Fruit fly (Drosophila melanogaster) Kc167 (cell line): ENCODE measurements around the gene cic.

ENCODE experiments used
- Myc ChIP-seq: fragments of >200 bp; optimal IDR thresholded peaks from 2 replicates; lab custom pipeline; 2017; ENCODE audit warnings: missing external identifiers
- Sin3A ChIP-seq: fragments of >200 bp; optimal IDR thresholded peaks from 2 replicates; lab custom pipeline; 2018; ENCODE audit warnings: missing external identifiers
- h ChIP-seq: fragments of >200 bp; optimal IDR thresholded peaks from 3 replicates; lab custom pipeline; 2018; ENCODE audit warnings: missing external identifiers
- insv ChIP-seq: fragments of >200 bp; optimal IDR thresholded peaks from 3 replicates; lab custom pipeline; 2018; ENCODE audit warnings: missing external identifiers
- psq ChIP-seq: fragments of >200 bp; optimal IDR thresholded peaks from 2 replicates; lab custom pipeline; 2017; ENCODE audit warnings: missing external identifiers
- ttk ChIP-seq: sonication (Bioruptor generic); optimal IDR thresholded peaks from 2 replicates; lab custom pipeline; 2017; ENCODE audit warnings: missing external identifiers

cic gene

DNA sequence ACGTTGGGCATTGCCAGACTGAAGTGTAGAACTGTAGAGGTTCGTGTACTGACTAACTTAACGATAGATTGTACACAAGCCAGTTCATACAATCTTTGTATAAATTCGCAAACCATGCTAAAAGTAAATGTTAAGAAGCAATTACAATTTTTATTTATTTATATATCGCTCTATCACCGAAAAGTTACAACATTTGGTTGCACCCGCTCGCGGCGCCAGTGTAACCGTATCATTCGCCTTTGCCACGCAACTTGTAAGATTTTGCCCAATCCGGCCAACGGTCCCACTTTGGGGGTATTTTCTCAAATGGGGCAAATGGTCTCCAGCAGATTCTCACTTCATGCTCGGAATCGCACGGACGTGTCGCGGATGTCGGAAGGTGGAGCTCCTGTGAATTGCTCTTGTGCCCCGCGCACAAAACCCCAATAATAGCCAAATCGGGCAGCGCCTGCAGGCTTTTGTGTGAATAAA lies at the start of gene cic:
cic (plus strand) TSS at position 328 of the 471 bp plus-strand sequence.
- TF ChIP-seq psq (lab: Kevin White, UChicago) (no peak), ttk (lab: Kevin White, UChicago) (no peak), Myc (lab: Kevin White, UChicago) (no peak), Sin3A (lab: Kevin White, UChicago) (no peak), insv (lab: Kevin White, UChicago) (no peak), h (no peak)

DNA sequence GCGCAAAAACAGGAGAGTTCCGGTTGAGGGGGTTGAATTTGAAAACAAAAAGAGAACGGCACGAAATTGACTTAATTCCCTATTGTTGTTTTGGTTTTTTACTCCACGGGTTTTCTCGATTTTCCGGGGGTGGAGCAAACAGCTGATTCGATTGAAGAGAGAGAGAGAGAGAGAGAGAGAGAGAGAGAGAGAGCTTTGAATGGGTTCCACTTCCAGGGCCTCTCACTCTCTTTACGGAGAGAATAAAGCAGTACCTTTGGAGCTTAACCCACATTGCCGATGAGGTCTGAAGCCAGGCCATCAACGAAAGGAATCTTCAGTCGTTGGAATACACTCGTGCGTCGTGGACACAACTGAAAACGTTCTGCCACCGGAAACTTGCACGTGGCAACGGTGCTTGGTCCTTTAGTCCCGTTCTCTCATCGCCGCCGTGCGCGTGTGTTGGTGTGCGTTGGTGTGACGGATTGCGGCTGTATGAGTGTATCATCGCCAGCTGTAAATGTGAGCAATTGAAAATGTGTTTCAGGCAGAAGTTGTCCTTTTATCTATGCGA lies 48.0 kb upstream of the cic start, which contains the start of gene Nlg4:
Nlg4 (plus strand) TSS at position 332 of the 553 bp plus-strand sequence.
- TF ChIP-seq Sin3A (lab: Kevin White, UChicago) = no peak
- no peak for TF ChIP-seq h
- TF ChIP-seq ttk (lab: Kevin White, UChicago) = no peak
- no peak for TF ChIP-seq psq (lab: Kevin White, UChicago)

DNA sequence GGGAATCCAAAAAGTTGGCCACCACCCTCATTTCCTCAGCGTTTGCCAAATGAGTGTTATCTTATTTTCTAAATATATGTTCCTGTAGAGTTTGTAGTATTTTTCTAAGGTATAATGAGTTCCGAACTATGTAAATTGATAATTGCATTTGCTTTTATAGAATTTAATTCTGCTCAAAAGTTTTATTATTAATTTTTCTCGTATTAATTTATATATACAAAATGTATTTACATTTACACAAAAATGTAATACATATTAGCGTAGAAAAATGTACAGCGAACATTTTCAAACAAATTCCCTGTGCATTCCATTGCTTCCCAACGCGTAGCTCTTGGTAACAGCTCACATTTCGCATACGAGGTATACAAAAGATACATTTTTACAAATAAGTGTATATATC lies 42.9 kb upstream of the cic start, which contains the start of gene CG17199:
CG17199 (minus strand) TSS at position 101 of the 400 bp plus-strand sequence.
- TF ChIP-seq Sin3A (lab: Kevin White, UChicago) (no peak), insv (lab: Kevin White, UChicago) (no peak), Myc (lab: Kevin White, UChicago) (no peak), ttk (lab: Kevin White, UChicago) (no peak), h (no peak), psq (lab: Kevin White, UChicago) (no peak)

DNA sequence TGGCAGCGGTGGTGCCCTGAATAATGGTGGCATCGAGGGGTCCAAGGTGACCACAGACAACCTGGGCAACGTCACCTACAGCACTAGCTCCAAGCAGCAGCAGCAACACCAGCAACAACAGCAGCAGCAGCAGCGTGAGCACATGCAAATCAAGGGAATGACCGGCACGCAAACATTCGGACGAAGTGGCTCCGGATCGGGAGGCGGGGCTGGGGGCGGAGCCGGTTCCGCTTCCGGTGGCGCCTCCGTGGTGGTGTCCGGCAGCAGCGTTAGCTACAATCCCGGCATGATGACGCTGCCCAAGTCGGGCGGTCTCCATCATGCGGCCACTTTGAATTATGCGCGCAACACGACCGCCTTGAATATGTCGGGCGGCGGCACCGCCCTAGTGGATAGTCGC lies 25.0 kb upstream of the cic start:
- TF ChIP-seq psq (lab: Kevin White, UChicago) = no peak
- no peak for TF ChIP-seq Myc (lab: Kevin White, UChicago)
- no peak for TF ChIP-seq ttk (lab: Kevin White, UChicago)
- TF ChIP-seq h = no peak
- no peak for TF ChIP-seq Sin3A (lab: Kevin White, UChicago)
- no peak for TF ChIP-seq insv (lab: Kevin White, UChicago)

DNA sequence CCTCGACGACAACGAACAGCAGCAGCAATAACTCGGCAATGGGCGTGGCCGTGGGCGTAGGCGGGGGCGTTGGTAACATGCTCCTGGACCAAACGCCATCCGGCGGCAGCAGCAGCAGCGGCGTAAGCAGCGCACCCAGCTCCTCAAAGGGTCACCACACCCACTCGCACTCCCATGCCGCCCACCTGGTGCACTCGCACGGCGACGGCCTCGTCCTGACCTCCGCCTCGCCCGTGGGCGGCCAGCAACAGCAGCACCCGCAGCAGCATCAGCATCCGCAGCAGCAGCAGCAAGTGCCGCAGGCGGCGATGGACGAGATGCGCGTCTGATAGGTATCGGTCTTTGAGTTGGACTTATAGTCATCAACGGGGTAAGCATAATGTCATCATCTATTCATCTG lies 14.6 kb upstream of the cic start:
- no peak for TF ChIP-seq psq (lab: Kevin White, UChicago)
- TF ChIP-seq ttk (lab: Kevin White, UChicago) = no peak
- no peak for TF ChIP-seq insv (lab: Kevin White, UChicago)
- TF ChIP-seq Myc (lab: Kevin White, UChicago) = no peak
- no peak for TF ChIP-seq Sin3A (lab: Kevin White, UChicago)
- TF ChIP-seq h = no peak

DNA sequence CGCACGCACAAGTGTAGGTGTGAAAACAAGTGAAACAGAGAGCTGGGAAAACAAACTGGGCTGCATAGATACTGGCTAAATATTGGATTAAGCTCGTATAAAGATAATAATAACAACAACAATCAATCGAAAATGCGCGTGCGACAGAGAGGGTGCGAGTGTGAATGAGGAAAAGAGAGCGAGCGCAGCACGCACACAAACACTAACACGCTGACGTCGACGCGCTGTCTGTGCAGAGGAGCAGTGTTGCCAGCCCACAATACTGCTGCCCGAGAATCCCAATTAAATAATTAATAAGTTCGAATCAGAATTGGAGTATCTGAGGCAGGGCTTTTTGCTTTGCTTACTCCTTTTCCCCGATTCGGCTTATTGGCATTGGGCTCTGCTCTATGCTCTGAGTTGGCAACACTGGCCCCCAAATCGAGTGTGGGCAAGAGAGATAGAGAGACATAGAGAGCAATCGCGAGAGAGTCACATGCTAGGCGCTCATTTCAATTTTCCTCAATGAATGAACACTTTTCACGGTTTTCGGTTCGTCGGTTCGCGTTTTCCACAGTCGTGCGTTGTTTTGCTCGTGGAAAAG lies 523 bp downstream of the cic start:
- no peak for TF ChIP-seq psq (lab: Kevin White, UChicago)
- TF ChIP-seq ttk (lab: Kevin White, UChicago) = no peak
- no peak for TF ChIP-seq Myc (lab: Kevin White, UChicago)
- TF ChIP-seq Sin3A (lab: Kevin White, UChicago) = no peak
- no peak for TF ChIP-seq h
- no peak for TF ChIP-seq insv (lab: Kevin White, UChicago)

DNA sequence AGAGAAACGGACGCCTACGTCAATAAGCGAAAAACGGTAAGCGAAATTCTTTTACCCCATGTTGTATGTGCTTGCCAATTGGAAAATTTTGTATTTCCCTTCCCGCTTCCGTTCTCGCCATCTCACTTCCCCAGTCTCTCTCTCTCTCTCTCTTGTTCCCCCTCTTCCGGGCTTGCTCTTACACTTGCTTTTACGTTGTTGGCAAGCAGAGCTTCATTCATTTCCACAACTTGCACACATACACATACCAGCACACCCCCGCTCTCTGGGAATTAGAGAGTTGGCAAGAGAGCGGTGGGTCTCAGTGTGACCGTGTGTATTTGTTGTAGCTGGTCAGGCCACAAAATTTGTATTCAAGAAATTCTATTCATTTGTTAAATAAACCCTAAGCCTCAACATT lies 1.2 kb downstream of the cic start:
- TF ChIP-seq psq (lab: Kevin White, UChicago) = no peak
- TF ChIP-seq ttk (lab: Kevin White, UChicago) = no peak
- no peak for TF ChIP-seq insv (lab: Kevin White, UChicago)
- no peak for TF ChIP-seq Myc (lab: Kevin White, UChicago)
- no peak for TF ChIP-seq h
- TF ChIP-seq Sin3A (lab: Kevin White, UChicago) = no peak

DNA sequence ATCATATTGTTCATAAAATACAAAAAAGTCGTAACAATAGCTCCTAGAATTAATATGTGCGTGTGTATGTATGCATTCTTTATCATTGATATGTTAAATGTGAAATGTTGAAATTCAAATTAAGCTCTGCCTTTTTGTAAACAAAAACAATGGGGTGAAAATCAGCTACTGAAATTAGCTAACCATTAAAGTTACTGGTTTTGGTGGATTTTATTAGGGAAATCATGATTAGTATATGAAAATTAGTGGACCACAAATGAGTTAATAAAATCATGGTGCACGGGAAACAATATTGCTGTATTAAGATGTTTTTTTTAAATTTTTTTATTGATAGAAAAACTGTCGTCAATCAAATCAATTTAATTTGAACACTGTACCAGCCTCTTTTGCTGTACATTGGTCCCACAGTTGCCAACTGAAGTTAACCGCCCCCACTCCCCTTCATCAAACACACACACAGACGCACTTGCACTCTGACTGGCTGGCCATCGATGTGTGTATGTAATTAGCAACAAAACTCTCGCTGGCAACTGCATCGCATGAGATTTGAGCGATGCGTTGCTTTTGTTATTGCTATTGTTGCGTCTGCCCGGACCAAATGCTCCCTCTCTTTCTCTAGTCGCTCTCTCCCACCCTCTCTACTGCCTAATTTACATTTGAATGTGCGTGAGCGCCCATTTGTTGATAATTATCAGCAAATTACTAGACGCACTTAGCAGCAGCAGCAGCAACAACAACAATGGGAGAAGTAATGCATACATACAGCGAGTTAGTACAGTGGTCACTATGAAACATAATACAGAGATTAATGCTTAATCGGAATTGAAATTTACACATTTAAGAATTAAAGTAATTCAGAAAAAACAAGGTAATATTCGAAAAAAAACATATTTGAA lies 1.9 kb downstream of the cic start:
- no peak for TF ChIP-seq Myc (lab: Kevin White, UChicago)

DNA sequence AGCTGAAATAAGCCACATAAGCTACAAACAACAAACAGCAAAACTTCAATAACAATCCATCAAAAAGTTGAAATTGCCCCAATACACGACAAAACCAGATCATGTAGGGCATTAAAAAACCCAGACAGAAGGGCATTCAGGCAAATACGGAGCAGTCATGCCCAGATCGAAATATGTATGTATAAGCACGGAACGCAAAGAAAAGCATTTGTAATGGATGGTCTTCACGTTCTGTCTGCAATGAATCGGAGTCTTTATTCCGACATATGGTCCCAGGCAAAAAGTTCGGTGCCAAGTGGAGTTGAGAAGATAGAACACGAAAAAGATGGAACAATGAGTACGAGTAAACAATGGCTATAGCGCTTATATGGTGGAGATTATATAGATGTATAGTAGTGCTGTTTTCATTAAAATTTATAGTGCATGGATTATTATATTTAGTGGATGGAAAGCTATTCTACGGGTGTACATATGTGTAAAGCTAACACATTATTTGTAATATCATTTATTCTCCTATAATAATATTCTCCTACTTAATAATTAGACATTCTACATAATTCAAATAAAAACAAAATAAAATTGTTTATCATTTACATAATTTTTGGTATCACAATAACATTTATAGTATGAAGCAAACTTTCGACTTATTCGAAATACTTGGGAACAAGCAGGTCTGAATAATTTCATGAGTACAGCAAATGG lies 3.9 kb downstream of the cic start:
- TF ChIP-seq insv (lab: Kevin White, UChicago) (no peak), ttk (lab: Kevin White, UChicago) (no peak), Myc (lab: Kevin White, UChicago) (no peak), psq (lab: Kevin White, UChicago) (no peak), Sin3A (lab: Kevin White, UChicago) (no peak), h (no peak)

DNA sequence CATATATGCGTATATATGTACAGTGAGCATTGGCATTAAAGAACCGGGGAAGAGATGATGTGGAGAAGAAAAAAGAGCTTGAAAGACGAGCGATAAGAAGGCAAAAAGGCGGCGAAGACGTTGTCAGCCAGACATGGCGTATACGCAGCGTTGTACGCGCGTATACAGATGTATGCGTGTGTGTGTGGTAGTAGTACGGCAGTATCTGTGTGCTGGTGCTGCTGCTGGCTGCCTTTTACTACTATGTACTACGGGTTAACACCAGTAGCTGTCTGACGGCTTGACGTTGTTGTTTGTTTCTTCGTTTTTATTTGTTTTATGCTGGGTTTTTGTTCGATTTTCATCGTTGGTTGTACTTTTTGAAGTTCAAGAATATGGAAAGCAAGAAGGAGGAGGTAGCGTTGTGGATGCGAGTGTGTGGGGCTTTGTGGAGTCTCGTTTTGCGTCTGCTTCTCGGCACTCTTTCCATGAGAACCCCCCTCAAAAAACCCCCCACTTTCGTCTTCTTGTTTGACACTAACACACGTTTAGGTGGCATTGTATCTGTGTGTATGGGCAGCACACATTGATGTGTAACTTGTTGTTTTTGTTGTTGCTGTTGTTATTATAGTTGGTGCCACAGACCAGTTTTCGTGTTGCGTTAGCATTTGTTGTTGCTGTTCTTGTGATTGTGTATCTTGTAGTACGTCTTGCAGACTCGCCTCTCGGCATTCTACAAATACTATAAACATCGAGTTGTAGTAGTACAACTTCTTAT lies 4.8 kb downstream of the cic start:
- TF ChIP-seq psq (lab: Kevin White, UChicago) = no peak

DNA sequence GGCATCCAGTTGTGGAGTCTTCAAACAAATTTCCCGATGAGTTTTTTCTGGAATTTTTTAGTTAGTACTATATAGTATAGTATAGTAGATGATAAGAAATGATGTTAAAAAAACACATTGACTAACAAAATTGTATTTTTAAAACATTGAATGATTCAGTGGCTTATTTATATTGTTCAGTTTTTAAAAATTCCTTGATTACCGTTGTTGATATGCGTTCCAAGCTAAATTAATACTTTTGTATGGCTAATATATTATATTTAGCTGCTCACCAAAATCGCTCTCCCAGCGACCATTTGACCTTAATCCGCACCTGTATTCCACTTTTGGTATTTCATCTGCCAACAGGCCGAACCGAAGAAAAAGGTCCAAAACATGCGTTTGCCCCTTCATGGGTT lies 5.4 kb downstream of the cic start:
- no peak for TF ChIP-seq Myc (lab: Kevin White, UChicago)
- no peak for TF ChIP-seq insv (lab: Kevin White, UChicago)
- TF ChIP-seq Sin3A (lab: Kevin White, UChicago) = no peak
- TF ChIP-seq h = no peak
- TF ChIP-seq ttk (lab: Kevin White, UChicago) = no peak
- TF ChIP-seq psq (lab: Kevin White, UChicago) = no peak
